Worm (Caenorhabditis elegans): Measurements from ENCODE around the gene C29F7.3.

DNA sequence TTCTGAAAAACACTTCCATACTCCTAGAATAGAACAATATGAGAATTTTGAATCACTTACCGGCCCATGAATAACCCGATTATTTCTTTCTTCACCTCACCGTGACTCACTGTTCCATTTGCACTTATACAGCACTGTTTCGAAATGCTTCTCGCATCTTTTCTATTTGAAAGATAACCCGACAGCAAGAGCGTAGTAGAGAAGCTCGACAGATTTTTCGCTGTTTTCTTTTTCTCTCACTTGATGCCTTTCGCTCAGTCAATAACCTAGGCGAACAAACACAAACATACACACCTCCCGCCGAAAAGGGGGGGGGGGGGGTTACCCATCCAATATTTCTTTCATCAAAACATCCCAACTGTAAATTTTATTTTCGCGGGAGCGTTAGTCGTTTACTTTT lies 18.4 kb downstream of the C29F7.3 start:
- TF ChIP-seq dao-5 (tag; optimal IDR thresholded peaks at IDR 0.05) (no peak), W03F9.2 (tag; optimal IDR thresholded peaks at IDR 0.05) (peak; percentile 10), him-1 (tag; optimal IDR thresholded peaks at IDR 0.05) (no peak)

Data from whole organism, L4/young adult.